Worm (Caenorhabditis elegans) whole organism, L4 larva: Measurements from ENCODE around the gene BE0003N10.1.

Source experiments
- nhr-111 ChIP-seq: fragments of 200-800 bp; sonication (Bioruptor generic); optimal IDR thresholded peaks from 2 replicates; lab custom pipeline; 2018; ENCODE audit warnings: mild to moderate bottlenecking, missing genetic modification characterization, missing compliant biosample characterization
- pqm-1 ChIP-seq: sonication (generic microtip); optimal IDR thresholded peaks from 2 replicates; lab custom pipeline; 2017; ENCODE audit warnings: missing biosample characterization, missing genetic modification characterization
- zfp-3 ChIP-seq: fragments of 200-800 bp; sonication (Bioruptor generic); conservative IDR thresholded peaks from 2 replicates; pipeline ENCODE4 v1.3.6; 2022; ENCODE audit warnings: missing genetic modification reagents, missing genetic modification characterization, missing compliant biosample characterization

- TF ChIP-seq pqm-1 (no peak), zfp-3 (no peak), nhr-111 (GFP tag; lab: Kevin White, UChicago) (no peak)
Observed at ce11 chrIII:1053067-1053466, 15.8 kb downstream of the BE0003N10.1 start, which contains the start of gene fbxo-11.2.
